Worm (Caenorhabditis elegans): ENCODE measurements around the gene srx-111.
"Not testable (repeated sequence)": the region's sequence is repeated elsewhere in the genome, so short reads cannot be mapped to it uniquely, and the experiment has no call there.

Gene srx-111

ce11 chrII:3753598-3753997, 4.0 kb upstream of the srx-111 start, which contains the start of gene rcd-1:
rcd-1 (plus strand) TSS chrII:3753898.
- no peak for TF ChIP-seq nhr-237 (tag; optimal IDR thresholded peaks at IDR 0.05)
- TF ChIP-seq ceh-16 (tag; optimal IDR thresholded peaks at IDR 0.05) = no peak
- no peak for TF ChIP-seq nhr-77 (tag; optimal IDR thresholded peaks at IDR 0.05)
- no peak for TF ChIP-seq nhr-6 (tag; optimal IDR thresholded peaks at IDR 0.05)
- TF ChIP-seq lsy-2 (tag; optimal IDR thresholded peaks at IDR 0.05) = no peak
- TF ChIP-seq mab-5 (tag; optimal IDR thresholded peaks at IDR 0.05) = no peak
- no peak for TF ChIP-seq egl-27 (tag; optimal IDR thresholded peaks at IDR 0.05)
- no peak for TF ChIP-seq lin-39 (tag; optimal IDR thresholded peaks at IDR 0.05)

- TF ChIP-seq C34F6.9 (tag; optimal IDR thresholded peaks at IDR 0.05) = no peak
- TF ChIP-seq elt-3 (tag; optimal IDR thresholded peaks at IDR 0.05) = no peak
- TF ChIP-seq lin-11 (tag; optimal IDR thresholded peaks at IDR 0.05) = no peak
- TF ChIP-seq unc-62 (GFP tag; optimal IDR thresholded peaks at IDR 0.05) = no peak
- TF ChIP-seq snpc-4 (tag; optimal IDR thresholded peaks at IDR 0.05) = no peak
- TF ChIP-seq nhr-6 (tag; optimal IDR thresholded peaks at IDR 0.05) = no peak
- TF ChIP-seq peb-1 (tag; optimal IDR thresholded peaks at IDR 0.05) = no peak
- TF ChIP-seq egl-27 (tag; optimal IDR thresholded peaks at IDR 0.05) = no peak
Observed at ce11 chrII:3759010-3759409, 1.4 kb downstream of the srx-111 start, which contains the start of gene T24E12.12. T24E12.12 (plus strand) TSS chrII:3759290.

ce11 chrII:3761599-3761998, 4.0 kb downstream of the srx-111 start, which contains the start of gene T24E12.6:
T24E12.6 (minus strand) TSS chrII:3761699.
- not testable (repeated sequence) for TF ChIP-seq unc-62 (GFP tag; optimal IDR thresholded peaks at IDR 0.05); sma-3 (GFP tag; optimal IDR thresholded peaks at IDR 0.05); peb-1 (tag; optimal IDR thresholded peaks at IDR 0.05)

ce11 chrII:3764486-3764885, 6.9 kb downstream of the srx-111 start, which contains the start of gene srx-112:
srx-112 (minus strand) TSS chrII:3764586.
- no peak for TF ChIP-seq nhr-237 (tag; optimal IDR thresholded peaks at IDR 0.05)
- TF ChIP-seq ama-1 (optimal IDR thresholded peaks at IDR 0.05) = no peak
- TF ChIP-seq snpc-4 (tag; optimal IDR thresholded peaks at IDR 0.05) = no peak
- TF ChIP-seq alr-1 (tag; optimal IDR thresholded peaks at IDR 0.05) = no peak
- TF ChIP-seq peb-1 (tag; optimal IDR thresholded peaks at IDR 0.05) = no peak
- no peak for TF ChIP-seq lin-39 (tag; optimal IDR thresholded peaks at IDR 0.05)
- TF ChIP-seq ztf-4 (tag; optimal IDR thresholded peaks at IDR 0.05) = no peak
- TF ChIP-seq R02D3.7 (tag; optimal IDR thresholded peaks at IDR 0.05) = no peak
- TF ChIP-seq dmd-4 (tag; optimal IDR thresholded peaks at IDR 0.05) = no peak
- no peak for TF ChIP-seq ceh-82 (tag; optimal IDR thresholded peaks at IDR 0.05)
- no peak for TF ChIP-seq nhr-129 (tag; optimal IDR thresholded peaks at IDR 0.05)
- no peak for TF ChIP-seq zag-1 (tag; optimal IDR thresholded peaks at IDR 0.05)
- no peak for TF ChIP-seq nhr-23 (tag; optimal IDR thresholded peaks at IDR 0.05)
- no peak for TF ChIP-seq mbf-1 (tag; optimal IDR thresholded peaks at IDR 0.05)

- TF ChIP-seq nhr-11 (tag; optimal IDR thresholded peaks at IDR 0.05) = no peak
- no peak for TF ChIP-seq elt-3 (tag; optimal IDR thresholded peaks at IDR 0.05)
- TF ChIP-seq nhr-25 (tag; optimal IDR thresholded peaks at IDR 0.05) = no peak
- no peak for TF ChIP-seq nhr-23 (tag; optimal IDR thresholded peaks at IDR 0.05)
- TF ChIP-seq unc-62 (GFP tag; optimal IDR thresholded peaks at IDR 0.05) = no peak
- TF ChIP-seq fos-1 (tag; optimal IDR thresholded peaks at IDR 0.05) = no peak
- TF ChIP-seq unc-39 (tag; optimal IDR thresholded peaks at IDR 0.05) = no peak
Observed at ce11 chrII:3771640-3772039, 14.0 kb downstream of the srx-111 start.

ce11 chrII:3773130-3773529, 15.5 kb downstream of the srx-111 start, which contains the start of gene T24E12.10:
T24E12.10 (minus strand) TSS chrII:3773230.
- TF ChIP-seq R02D3.7 (tag; optimal IDR thresholded peaks at IDR 0.05) (no peak), unc-62 (GFP tag; optimal IDR thresholded peaks at IDR 0.05) (no peak), fos-1 (tag; optimal IDR thresholded peaks at IDR 0.05) (no peak), ztf-1 (GFP tag; conservative IDR thresholded peaks at IDR 0.05) (no peak), Y55F3AM.14 (GFP tag; optimal IDR thresholded peaks at IDR 0.05) (no peak), blmp-1 (tag; optimal IDR thresholded peaks at IDR 0.05; ENCODE audit: insufficient read depth) (no peak), ama-1 (optimal IDR thresholded peaks at IDR 0.05) (no peak), crh-2 (tag; optimal IDR thresholded peaks at IDR 0.05) (no peak), elt-3 (tag; optimal IDR thresholded peaks at IDR 0.05) (no peak), ztf-4 (tag; optimal IDR thresholded peaks at IDR 0.05) (no peak), dmd-4 (tag; optimal IDR thresholded peaks at IDR 0.05) (no peak), nhr-10 (tag; optimal IDR thresholded peaks at IDR 0.05) (no peak), sma-3 (GFP tag; optimal IDR thresholded peaks at IDR 0.05) (no peak), nhr-25 (tag; optimal IDR thresholded peaks at IDR 0.05) (no peak), alr-1 (tag; optimal IDR thresholded peaks at IDR 0.05) (no peak), skn-1 (tag; optimal IDR thresholded peaks at IDR 0.05) (no peak), nhr-77 (tag; optimal IDR thresholded peaks at IDR 0.05) (no peak), lsy-2 (tag; optimal IDR thresholded peaks at IDR 0.05) (no peak)

Data from whole organism, L2 larva.